Fruit fly (Drosophila melanogaster): ENCODE results near the gene CG15506.

- TF ChIP-seq CG8159 (tag; optimal IDR thresholded peaks at IDR 0.05) (no peak), fd96Ca (GFP tag; IDR thresholded peaks at IDR 0.05) (no peak), CG15710 (tag; optimal IDR thresholded peaks at IDR 0.05) (no peak)
Observed at dm6 chr3R:29697841-29698240, 20.6 kb upstream of the CG15506 start.
